Fruit fly (Drosophila melanogaster): ENCODE results near the gene CG8891.

Gene CG8891

dm6 chr2L:4930541-4930940, 48.6 kb downstream of the CG8891 start:
- no peak for TF ChIP-seq psq (optimal IDR thresholded peaks at IDR 0.05)
- TF ChIP-seq CG8478 (optimal IDR thresholded peaks at IDR 0.05) = no peak
- TF ChIP-seq usp (GFP tag; optimal IDR thresholded peaks at IDR 0.05) = no peak
- no peak for TF ChIP-seq EcR (GFP tag; optimal IDR thresholded peaks at IDR 0.05)
- no peak for TF ChIP-seq pan (optimal IDR thresholded peaks at IDR 0.05)
- no peak for TF ChIP-seq Dll (optimal IDR thresholded peaks at IDR 0.05)
